Fruit fly (Drosophila melanogaster) S2 (cell line): ENCODE results near the gene CG17292.

Experiments used
- CG8478 ChIP-seq: fragments of >200 bp; optimal IDR thresholded peaks from 2 replicates; lab custom pipeline; 2018
- CTCF ChIP-seq, 2 experiments: fragments of >200 bp; optimal IDR thresholded peaks; 2 replicates each; lab custom pipeline; 2018

dm6 chr2L:8385849-8386248 lies 15.6 kb downstream of the CG17292 start:
- TF ChIP-seq CG8478 (lab: Kevin White, UChicago) (no peak), CTCF (optimal IDR thresholded peaks at IDR 0.05; lab: Kevin White, UChicago) (no peak)
